ENCODE assay signal across 7 worm cellular contexts in genomic region chrIV:17285263-17285662, ce11.
TF ChIP-seq lines count a peak whose summit lies in the region.

No protein-coding gene starts in this region.

TF ChIP-seq in whole organism, L1 larva, 84 proteins besides CTCF, POLR2A, EP300 and RAD21 (continues in another document):
- TF ChIP-seq aly-2 (tag; optimal IDR thresholded peaks at IDR 0.05; lab: Kevin White, UChicago) (no peak), ztf-4 (tag; optimal IDR thresholded peaks at IDR 0.05; lab: Kevin White, UChicago) (no peak), swsn-7 (tag; optimal IDR thresholded peaks at IDR 0.05; lab: Kevin White, UChicago) (no peak), grh-1 (GFP tag; IDR thresholded peaks at IDR 0.05; lab: Robert Waterston, UW) (no peak), C34B4.2 (tag; optimal IDR thresholded peaks at IDR 0.05; lab: Kevin White, UChicago) (no peak), lsy-2 (tag; optimal IDR thresholded peaks at IDR 0.05; lab: Kevin White, UChicago) (peak in 1 of 2 experiments; percentile 59), zag-1 (tag; optimal IDR thresholded peaks at IDR 0.05; lab: Kevin White, UChicago) (no peak), dsc-1 (tag; optimal IDR thresholded peaks at IDR 0.05; lab: Kevin White, UChicago) (peak; percentile 9), ztf-11 (tag; optimal IDR thresholded peaks at IDR 0.05; lab: Kevin White, UChicago) (no peak), efl-1 (optimal IDR thresholded peaks at IDR 0.05; lab: Kevin White, UChicago) (peak in 1 of 2 experiments; percentile 1), efl-1 (GFP tag; optimal IDR thresholded peaks at IDR 0.05 in 1 of 2; lab: Kevin White, UChicago) (no peak), isw-1 (GFP tag; IDR thresholded peaks at IDR 0.05; lab: Robert Waterston, UW) (no peak), lin-14 (GFP tag; optimal IDR thresholded peaks at IDR 0.05; lab: Kevin White, UChicago) (peak; percentile 76)

TF ChIP-seq in whole organism, L2 larva, 48 proteins besides CTCF, POLR2A, EP300 and RAD21 (continues in another document):
- TF ChIP-seq zag-1 (tag; optimal IDR thresholded peaks at IDR 0.05; lab: Kevin White, UChicago), result peak; percentile 31
- peak; percentile 91 for TF ChIP-seq unc-55 (GFP tag; optimal IDR thresholded peaks at IDR 0.05; lab: Kevin White, UChicago)
- no peak for TF ChIP-seq nhr-23 (tag; optimal IDR thresholded peaks at IDR 0.05; lab: Kevin White, UChicago)
- TF ChIP-seq aly-2 (tag; optimal IDR thresholded peaks at IDR 0.05; lab: Kevin White, UChicago), result no peak
- no peak for TF ChIP-seq lin-39 (tag; optimal IDR thresholded peaks at IDR 0.05; lab: Kevin White, UChicago)
- TF ChIP-seq nhr-129 (tag; optimal IDR thresholded peaks at IDR 0.05; lab: Kevin White, UChicago), result peak; percentile 50
- TF ChIP-seq ztf-4 (tag; optimal IDR thresholded peaks at IDR 0.05; lab: Kevin White, UChicago), result peak; percentile 18
- peak; percentile 66 for TF ChIP-seq sma-9 (GFP tag; optimal IDR thresholded peaks at IDR 0.05; lab: Kevin White, UChicago)
- TF ChIP-seq sma-9 (tag; optimal IDR thresholded peaks at IDR 0.05; lab: Kevin White, UChicago), result no peak
- no peak for TF ChIP-seq ama-1 (optimal IDR thresholded peaks at IDR 0.05; lab: Kevin White, UChicago)
- TF ChIP-seq lsy-2 (tag; optimal IDR thresholded peaks at IDR 0.05; lab: Kevin White, UChicago), result peak in 1 of 2 experiments; percentile 56
- peak; percentile 69 for TF ChIP-seq crh-2 (tag; optimal IDR thresholded peaks at IDR 0.05; lab: Kevin White, UChicago)
- peak; percentile 52 for TF ChIP-seq C34F6.9 (tag; optimal IDR thresholded peaks at IDR 0.05; lab: Kevin White, UChicago)

TF ChIP-seq in whole organism, L3 larva, 47 proteins besides CTCF, POLR2A, EP300 and RAD21 (continues in another document):
- TF ChIP-seq ceh-9 (tag; optimal IDR thresholded peaks at IDR 0.05; lab: Kevin White, UChicago) (no peak), fos-1 (tag; optimal IDR thresholded peaks at IDR 0.05; lab: Kevin White, UChicago) (no peak), fkh-10 (GFP tag; optimal IDR thresholded peaks at IDR 0.05; lab: Kevin White, UChicago) (peak; percentile 33), egl-5 (tag; optimal IDR thresholded peaks at IDR 0.05; lab: Kevin White, UChicago) (no peak), pha-4 (tag; optimal IDR thresholded peaks at IDR 0.05; lab: Kevin White, UChicago) (no peak), ztf-4 (tag; optimal IDR thresholded peaks at IDR 0.05; lab: Kevin White, UChicago) (no peak), ceh-16 (tag; optimal IDR thresholded peaks at IDR 0.05; lab: Kevin White, UChicago) (no peak), nhr-237 (tag; optimal IDR thresholded peaks at IDR 0.05; lab: Kevin White, UChicago) (no peak), nhr-12 (tag; optimal IDR thresholded peaks at IDR 0.05; lab: Kevin White, UChicago) (no peak), tbx-2 (tag; optimal IDR thresholded peaks at IDR 0.05; lab: Kevin White, UChicago) (no peak), ZK546.5 (tag; optimal IDR thresholded peaks at IDR 0.05; lab: Kevin White, UChicago) (no peak), snpc-4 (tag; optimal IDR thresholded peaks at IDR 0.05; lab: Kevin White, UChicago) (peak; percentile 29), nhr-28 (tag; optimal IDR thresholded peaks at IDR 0.05; lab: Kevin White, UChicago) (no peak), eor-1 (tag; optimal IDR thresholded peaks at IDR 0.05; lab: Kevin White, UChicago) (no peak), lin-39 (tag; optimal IDR thresholded peaks at IDR 0.05; lab: Kevin White, UChicago) (peak; percentile 35)

TF ChIP-seq in whole organism, L4 larva, 104 proteins besides CTCF, POLR2A, EP300 and RAD21 (continues in another document):
- no peak for TF ChIP-seq nhr-11 (tag; optimal IDR thresholded peaks at IDR 0.05; lab: Kevin White, UChicago)
- no peak for TF ChIP-seq hlh-11 (tag; optimal IDR thresholded peaks at IDR 0.05; lab: Kevin White, UChicago)
- no peak for TF ChIP-seq lir-3 (tag; optimal IDR thresholded peaks at IDR 0.05; lab: Kevin White, UChicago)
- TF ChIP-seq lin-15B (tag; optimal IDR thresholded peaks at IDR 0.05; lab: Kevin White, UChicago), result no peak
- TF ChIP-seq attf-4 (tag; optimal IDR thresholded peaks at IDR 0.05; lab: Kevin White, UChicago), result no peak
- no peak for TF ChIP-seq ama-1 (optimal IDR thresholded peaks at IDR 0.05; lab: Kevin White, UChicago)
- no peak for TF ChIP-seq ceh-32 (tag; optimal IDR thresholded peaks at IDR 0.05; lab: Kevin White, UChicago; ENCODE audit: poor library complexity)
- no peak for TF ChIP-seq gei-8 (GFP tag; optimal IDR thresholded peaks at IDR 0.05; lab: Kevin White, UChicago)
- TF ChIP-seq Y75B8A.6 (GFP tag; IDR thresholded peaks at IDR 0.05; lab: Robert Waterston, UW), result 0 out of 2 replicates have a peak, but pooled peaks have one; percentile 20
- TF ChIP-seq F49E8.2 (tag; optimal IDR thresholded peaks at IDR 0.05; lab: Kevin White, UChicago; ENCODE audit: borderline replicate concordance), result no peak
- no peak for TF ChIP-seq lin-38 (GFP tag; IDR thresholded peaks at IDR 0.05; lab: Robert Waterston, UW)
- TF ChIP-seq D1046.2 (GFP tag; IDR thresholded peaks at IDR 0.05; lab: Robert Waterston, UW), result no peak
- TF ChIP-seq Y105C5A.15 (GFP tag; IDR thresholded peaks at IDR 0.05; lab: Robert Waterston, UW), result no peak

TF ChIP-seq in whole organism, late embryonic, 69 proteins besides CTCF, POLR2A, EP300 and RAD21:
- no peak for TF ChIP-seq K02D7.2 (tag; optimal IDR thresholded peaks at IDR 0.05; lab: Kevin White, UChicago)
- TF ChIP-seq unc-42 (tag; optimal IDR thresholded peaks at IDR 0.05; lab: Kevin White, UChicago), result peak; percentile 17

TF ChIP-seq in whole organism, mixed stage, embryonic, 35 proteins besides CTCF, POLR2A, EP300 and RAD21:
- no peak for TF ChIP-seq blmp-1 (tag; optimal IDR thresholded peaks at IDR 0.05; lab: Kevin White, UChicago)
- peak; percentile 10 for TF ChIP-seq zip-8 (tag; optimal IDR thresholded peaks at IDR 0.05; lab: Kevin White, UChicago)

TF ChIP-seq in whole organism, young adult, 124 proteins besides CTCF, POLR2A, EP300 and RAD21:
- TF ChIP-seq Y79H2A.3 (GFP tag; conservative IDR thresholded peaks at IDR 0.05; lab: Robert Waterston, UW) (no peak), athp-1 (tag; optimal IDR thresholded peaks at IDR 0.05; lab: Kevin White, UChicago) (no peak), atf-7 (tag; optimal IDR thresholded peaks at IDR 0.05; lab: Kevin White, UChicago) (peak; percentile 30), lin-40 (tag; optimal IDR thresholded peaks at IDR 0.05; lab: Kevin White, UChicago) (peak; percentile 33), K12H6.12 (tag; optimal IDR thresholded peaks at IDR 0.05; lab: Kevin White, UChicago) (no peak), attf-6 (GFP tag; IDR thresholded peaks at IDR 0.05; lab: Robert Waterston, UW) (0 out of 2 replicates have a peak, but pooled peaks have one; percentile 54), hsf-1 (GFP tag; IDR thresholded peaks at IDR 0.05; lab: Robert Waterston, UW) (peak; percentile 50; the same call in 1 of the 2 replicates), Y67H2A.10 (GFP tag; conservative IDR thresholded peaks at IDR 0.05; lab: Robert Waterston, UW) (no peak), lir-1 (GFP tag; conservative IDR thresholded peaks at IDR 0.05; lab: Robert Waterston, UW) (no peak), cebp-1 (GFP tag; IDR thresholded peaks at IDR 0.05; lab: Robert Waterston, UW) (no peak), cebp-1 (tag; optimal IDR thresholded peaks at IDR 0.05; lab: Kevin White, UChicago) (peak; percentile 84), snpc-4 (GFP tag; optimal IDR thresholded peaks at IDR 0.05; lab: Kevin White, UChicago) (no peak), snpc-4 (tag; optimal IDR thresholded peaks at IDR 0.05; lab: Kevin White, UChicago) (peak in 1 of 4 experiments; percentile 31), ztf-6 (GFP tag; IDR thresholded peaks at IDR 0.05; lab: Robert Waterston, UW) (no peak), mel-28 (tag; optimal IDR thresholded peaks at IDR 0.05; lab: Kevin White, UChicago; ENCODE audit: borderline replicate concordance) (no peak), lag-1 (GFP tag; IDR thresholded peaks at IDR 0.05; lab: Robert Waterston, UW) (no peak), tlf-1 (GFP tag; optimal IDR thresholded peaks at IDR 0.05; lab: Kevin White, UChicago) (no peak), F22D6.2 (tag; optimal IDR thresholded peaks at IDR 0.05; lab: Kevin White, UChicago) (no peak), F57A8.1 (GFP tag; optimal IDR thresholded peaks at IDR 0.05; lab: Kevin White, UChicago) (no peak), F23B12.7 (tag; optimal IDR thresholded peaks at IDR 0.05; lab: Kevin White, UChicago; ENCODE audit: insufficient read depth) (no peak), xnd-1 (tag; optimal IDR thresholded peaks at IDR 0.05; lab: Kevin White, UChicago) (no peak)
TF ChIP-seq in whole organism, young adult: peak in this region for 6.
